Worm (Caenorhabditis elegans): ENCODE measurements around the gene srx-86.

srx-86 gene

ce11 chrV:11610481-11610880 is 47.7 kb downstream of the srx-86 start, which contains the start of gene sas-5 (continued):
- TF ChIP-seq snpc-4 (GFP tag; optimal IDR thresholded peaks at IDR 0.05) (no peak), snpc-4 (tag; optimal IDR thresholded peaks at IDR 0.05) (peak in 3 of 4 experiments; percentile 70 to 77 (median 76)), nhr-90 (tag; optimal IDR thresholded peaks at IDR 0.05) (peak; percentile 9), zfh-2 (GFP tag; conservative IDR thresholded peaks at IDR 0.05) (no peak), Y79H2A.3 (GFP tag; conservative IDR thresholded peaks at IDR 0.05) (no peak), C17E4.6 (GFP tag; IDR thresholded peaks at IDR 0.05) (0 out of 2 replicates have a peak, but pooled peaks have one; percentile 22), ztf-6 (GFP tag; IDR thresholded peaks at IDR 0.05) (no peak), T07F8.4 (tag; optimal IDR thresholded peaks at IDR 0.05) (peak; percentile 18), lin-35 (GFP tag; optimal IDR thresholded peaks at IDR 0.05) (peak; percentile 55 to 83 (median 71)), Y95B8A.8 (GFP tag; IDR thresholded peaks at IDR 0.05) (0 out of 2 replicates have a peak, but pooled peaks have one; percentile 25), lin-54 (GFP tag; optimal IDR thresholded peaks at IDR 0.05) (peak; percentile 87), lag-1 (GFP tag; IDR thresholded peaks at IDR 0.05) (no peak), nhr-120 (GFP tag; IDR thresholded peaks at IDR 0.05) (no peak), ztf-26 (tag; optimal IDR thresholded peaks at IDR 0.05) (no peak), hmg-1.2 (GFP tag; IDR thresholded peaks at IDR 0.05) (peak; percentile 58), Y53G8AR.9 (GFP tag; conservative IDR thresholded peaks at IDR 0.05) (peak; percentile 57; the same call in 1 of the 2 replicates), C06A6.2 (GFP tag; conservative IDR thresholded peaks at IDR 0.05) (0 out of 2 replicates have a peak, but pooled peaks have one; percentile 51), cebp-1 (GFP tag; IDR thresholded peaks at IDR 0.05) (no peak), cebp-1 (tag; optimal IDR thresholded peaks at IDR 0.05) (peak; percentile 66), lin-26 (GFP tag; IDR thresholded peaks at IDR 0.05) (peak; percentile 35; the same call in 1 of the 2 replicates), dpl-1 (GFP tag; optimal IDR thresholded peaks at IDR 0.05) (peak; percentile 77), let-607 (tag; optimal IDR thresholded peaks at IDR 0.05) (peak in 1 of 2 experiments; percentile 22), xnd-1 (tag; optimal IDR thresholded peaks at IDR 0.05) (peak; percentile 72), ceh-79 (tag; optimal IDR thresholded peaks at IDR 0.05) (no peak), ceh-91 (GFP tag; IDR thresholded peaks at IDR 0.05) (peak; percentile 67), ZK185.1 (tag; optimal IDR thresholded peaks at IDR 0.05; ENCODE audit: poor library complexity, severe bottlenecking) (peak; percentile 73), ets-4 (GFP tag; optimal IDR thresholded peaks at IDR 0.05) (no peak), let-526 (GFP tag; IDR thresholded peaks at IDR 0.05) (no peak), die-1 (tag; optimal IDR thresholded peaks at IDR 0.05) (peak; percentile 14), aptf-3 (GFP tag; IDR thresholded peaks at IDR 0.05) (no peak), ceh-100 (GFP tag; IDR thresholded peaks at IDR 0.05) (peak; percentile 82), atf-7 (tag; optimal IDR thresholded peaks at IDR 0.05) (peak; percentile 10), snpc-3.4 (tag; optimal IDR thresholded peaks at IDR 0.05) (peak; percentile 88), F33H1.4 (GFP tag; IDR thresholded peaks at IDR 0.05) (peak; percentile 64), lsl-1 (GFP tag; optimal IDR thresholded peaks at IDR 0.05) (peak; percentile 67), egrh-3 (GFP tag; IDR thresholded peaks at IDR 0.05) (peak; percentile 27; the same call in 1 of the 2 replicates), hlh-26 (GFP tag; conservative IDR thresholded peaks at IDR 0.05) (no peak), madf-8 (GFP tag; conservative IDR thresholded peaks at IDR 0.05) (peak; percentile 84), madf-10 (tag; optimal IDR thresholded peaks at IDR 0.05) (peak; percentile 54), unc-130 (GFP tag; optimal IDR thresholded peaks at IDR 0.05) (peak; percentile 60), Y56A3A.18 (GFP tag; IDR thresholded peaks at IDR 0.05) (peak; percentile 71; the same call in 1 of the 2 replicates), T26A5.8 (tag; optimal IDR thresholded peaks at IDR 0.05) (no peak), bed-2 (GFP tag; IDR thresholded peaks at IDR 0.05) (no peak), gei-17 (GFP tag; optimal IDR thresholded peaks at IDR 0.05) (no peak), dox-1 (GFP tag; IDR thresholded peaks at IDR 0.05) (peak; percentile 87), egl-44 (GFP tag; IDR thresholded peaks at IDR 0.05) (no peak), lsy-27 (tag; optimal IDR thresholded peaks at IDR 0.05; ENCODE audit: borderline replicate concordance, insufficient read depth) (no peak), pbrm-1 (GFP tag; IDR thresholded peaks at IDR 0.05) (peak; percentile 82)
